Worm (Caenorhabditis elegans) whole organism, young adult: ENCODE data around the gene idpb-4.

ENCODE experiments used
- B0261.1 ChIP-seq: sonication (generic microtip); optimal IDR thresholded peaks from 2 replicates; lab custom pipeline; 2016; ENCODE audit warnings: mild to moderate bottlenecking, missing genetic modification characterization, moderate library complexity, missing compliant biosample characterization
- B0336.3 ChIP-seq: fragments of 200-800 bp; sonication (Bioruptor generic); IDR thresholded peaks from 2 replicates; pipeline ENCODE4 v1.3.6; 2022; ENCODE audit warnings: missing genetic modification characterization, missing compliant biosample characterization
- F37B4.10 ChIP-seq: fragments of 200-800 bp; sonication (Bioruptor generic); IDR thresholded peaks from 2 replicates; pipeline ENCODE4 v1.3.6; 2022; ENCODE audit warnings: missing genetic modification characterization, missing compliant biosample characterization
- K11D2.4 ChIP-seq: fragments of 200-800 bp; sonication (Bioruptor generic); IDR thresholded peaks from 2 replicates; pipeline ENCODE4 v1.3.6; 2022; ENCODE audit warnings: missing genetic modification reagents, missing genetic modification characterization, missing compliant biosample characterization
- atf-7 ChIP-seq: sonication (generic microtip); optimal IDR thresholded peaks from 2 replicates; lab custom pipeline; 2017; ENCODE audit warnings: mild to moderate bottlenecking, missing genetic modification characterization, missing compliant biosample characterization
- attf-5 ChIP-seq: fragments of 200-800 bp; sonication (Bioruptor generic); optimal IDR thresholded peaks from 2 replicates; lab custom pipeline; 2018; ENCODE audit warnings: mild to moderate bottlenecking, missing genetic modification characterization, missing compliant biosample characterization
- bed-2 ChIP-seq: fragments of 200-800 bp; sonication (Bioruptor generic); IDR thresholded peaks from 2 replicates; pipeline ENCODE4 v1.3.6; 2022; ENCODE audit warnings: missing genetic modification reagents, missing genetic modification characterization, missing compliant biosample characterization
- ceh-100 ChIP-seq: fragments of 200-800 bp; sonication (Bioruptor generic); IDR thresholded peaks from 2 replicates; pipeline ENCODE4 v1.3.6; 2022; ENCODE audit warnings: missing genetic modification reagents, missing genetic modification characterization, missing compliant biosample characterization
- ceh-91 ChIP-seq: fragments of 200-800 bp; sonication (Bioruptor generic); IDR thresholded peaks from 2 replicates; pipeline ENCODE4 v1.3.6; 2022; ENCODE audit warnings: missing genetic modification reagents, missing genetic modification characterization, missing compliant biosample characterization
- chd-7 ChIP-seq: sonication (generic microtip); optimal IDR thresholded peaks from 2 replicates; lab custom pipeline; 2016; ENCODE audit warnings: mild to moderate bottlenecking, missing genetic modification characterization, moderate library complexity, missing compliant biosample characterization
- efl-1 ChIP-seq: fragments of 150-350 bp; optimal IDR thresholded peaks from 2 replicates; lab custom pipeline; 2014; ENCODE audit warnings: missing biosample characterization, missing genetic modification reagents, missing genetic modification characterization
- egrh-3 ChIP-seq: fragments of 200-800 bp; sonication (Bioruptor generic); IDR thresholded peaks from 2 replicates; pipeline ENCODE4 v1.3.6; 2022; ENCODE audit warnings: missing genetic modification reagents, missing genetic modification characterization, missing compliant biosample characterization
- ets-4 ChIP-seq: fragments of 200-800 bp; sonication (Bioruptor generic); optimal IDR thresholded peaks from 2 replicates; lab custom pipeline; 2018; ENCODE audit warnings: mild to moderate bottlenecking, missing genetic modification characterization, missing compliant biosample characterization
- him-1 ChIP-seq: sonication (generic microtip); optimal IDR thresholded peaks from 2 replicates; lab custom pipeline; 2016; ENCODE audit warnings: missing genotype, missing genetic modification reagents, missing genetic modification characterization, missing compliant biosample characterization
- lin-26 ChIP-seq: fragments of 200-800 bp; sonication (Bioruptor generic); IDR thresholded peaks from 2 replicates; pipeline ENCODE4 v1.3.6; 2022; ENCODE audit warnings: missing genetic modification reagents, missing genetic modification characterization, missing compliant biosample characterization
- lin-35 ChIP-seq, 3 experiments: fragments of 150-350 bp in 2 of 3; sonication (generic microtip) in 1 of 3; optimal IDR thresholded peaks; 2 replicates each; lab custom pipeline; 2014 to 2018; ENCODE audit warnings: missing biosample characterization in 3 of 3, missing genetic modification characterization in 3 of 3, missing genetic modification reagents in 3 of 3
- lir-1 ChIP-seq: fragments of 200-800 bp; sonication (Bioruptor generic); conservative IDR thresholded peaks from 2 replicates; pipeline ENCODE4 v1.3.6; 2022; ENCODE audit warnings: missing genetic modification reagents, missing genetic modification characterization, missing compliant biosample characterization
- lsl-1 ChIP-seq: fragments of 200-800 bp; sonication (Bioruptor generic); optimal IDR thresholded peaks from 2 replicates; lab custom pipeline; 2018; ENCODE audit warnings: mild to moderate bottlenecking, missing genetic modification characterization, moderate library complexity, missing compliant biosample characterization
- madf-10 ChIP-seq: sonication (generic microtip); optimal IDR thresholded peaks from 2 replicates; lab custom pipeline; 2016; ENCODE audit warnings: mild to moderate bottlenecking, missing genetic modification characterization, missing compliant biosample characterization
- nhr-120 ChIP-seq: fragments of 200-800 bp; sonication (Bioruptor generic); IDR thresholded peaks from 2 replicates; pipeline ENCODE4 v1.3.6; 2022; ENCODE audit warnings: missing genetic modification characterization, missing compliant biosample characterization
- nhr-80 ChIP-seq: sonication (generic microtip); optimal IDR thresholded peaks from 2 replicates; lab custom pipeline; 2016; ENCODE audit warnings: missing genetic modification characterization, missing compliant biosample characterization
- pbrm-1 ChIP-seq: fragments of 200-800 bp; sonication (Bioruptor generic); IDR thresholded peaks from 2 replicates; pipeline ENCODE4 v1.3.6; 2022; ENCODE audit warnings: missing genetic modification reagents, missing genetic modification characterization, missing compliant biosample characterization
- pha-4 ChIP-seq: fragments of 150-350 bp; sonication (generic microtip); optimal IDR thresholded peaks from 2 replicates; lab custom pipeline; 2014; ENCODE audit warnings: missing biosample characterization, missing genetic modification reagents, missing genetic modification characterization
- somi-1 ChIP-seq: fragments of 200-800 bp; sonication (Bioruptor generic); optimal IDR thresholded peaks from 2 replicates; lab custom pipeline; 2018; ENCODE audit warnings: mild to moderate bottlenecking, missing genetic modification characterization, missing compliant biosample characterization
- sptf-2 ChIP-seq: fragments of 200-800 bp; sonication (Bioruptor generic); optimal IDR thresholded peaks from 2 replicates; lab custom pipeline; 2018; ENCODE audit warnings: mild to moderate bottlenecking, missing genetic modification characterization, missing compliant biosample characterization
- tbx-9 ChIP-seq: sonication (generic microtip); optimal IDR thresholded peaks from 2 replicates; lab custom pipeline; 2016; ENCODE audit warnings: borderline replicate concordance, missing genetic modification characterization, inconsistent platforms, missing compliant biosample characterization
- ztf-28 ChIP-seq: fragments of 200-800 bp; sonication (Bioruptor generic); IDR thresholded peaks from 2 replicates; pipeline ENCODE4 v1.3.6; 2022; ENCODE audit warnings: missing genetic modification reagents, missing genetic modification characterization, missing compliant biosample characterization
- ztf-6 ChIP-seq: fragments of 200-800 bp; sonication (Bioruptor generic); IDR thresholded peaks from 2 replicates; pipeline ENCODE4 v1.3.6; 2022; ENCODE audit warnings: missing genetic modification reagents, missing genetic modification characterization, missing compliant biosample characterization

Gene idpb-4

DNA sequence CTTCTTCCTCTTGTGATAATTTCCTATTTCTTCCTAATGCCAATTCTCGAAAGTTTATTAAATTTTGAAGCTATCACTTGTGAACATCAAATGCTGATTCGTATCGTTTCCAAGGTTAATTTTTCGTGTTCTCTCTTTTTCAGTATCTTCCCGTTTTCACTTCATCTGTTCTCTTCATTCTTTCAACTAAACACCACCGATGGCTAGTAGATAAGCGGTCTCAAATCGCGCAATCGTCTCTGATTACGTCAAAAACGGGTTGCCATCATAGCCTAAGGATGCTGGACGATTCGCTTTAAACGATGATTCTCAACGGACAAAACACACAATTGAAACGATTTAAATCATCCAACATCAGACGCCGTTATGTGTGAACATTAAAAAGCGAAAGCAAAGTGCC is 19.8 kb downstream of the idpb-4 start:
- TF ChIP-seq ztf-28 (GFP tag; lab: Robert Waterston, UW) (no peak), lin-26 (GFP tag; lab: Robert Waterston, UW) (no peak), pha-4 (tag; lab: Kevin White, UChicago) (no peak), lsl-1 (GFP tag; lab: Kevin White, UChicago) (no peak)

DNA sequence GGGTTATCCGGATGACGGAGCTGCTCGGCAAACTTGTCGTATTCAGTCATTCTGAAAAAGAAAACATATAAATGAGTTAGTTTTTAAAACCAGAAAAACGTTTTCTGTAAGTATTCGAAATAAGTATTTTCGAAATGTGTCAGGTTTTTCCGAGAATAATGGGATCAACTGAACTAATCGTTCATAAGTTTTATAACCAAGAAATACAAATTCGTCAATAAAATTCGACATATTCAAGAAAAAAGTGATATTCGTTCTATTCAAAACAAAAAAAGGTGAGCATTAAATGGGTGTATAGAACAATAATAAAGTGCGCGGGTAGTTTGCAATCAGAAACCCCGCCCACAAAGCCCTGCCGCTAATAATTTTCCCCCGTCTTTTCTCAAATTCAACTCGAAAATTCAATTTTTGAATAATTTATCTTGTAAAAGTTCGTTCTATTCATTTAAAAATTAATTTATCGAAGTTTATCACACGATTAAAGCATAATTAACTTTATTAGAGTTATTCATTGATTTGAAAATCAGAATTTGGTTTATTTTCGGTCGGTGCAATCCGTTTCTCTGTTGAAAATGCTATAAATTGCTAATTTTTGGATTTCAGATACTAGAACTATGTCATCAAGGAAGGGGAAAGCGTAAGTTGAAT is 21.0 kb downstream of the idpb-4 start, which contains the start of the genes cyn-11 and T01B7.5:
Gene cyn-11, minus strand, starts transcription at position 51 of the 648 bp plus-strand sequence.
Gene T01B7.5, plus strand, starts transcription at position 598 of the 648 bp plus-strand sequence.
- TF ChIP-seq ets-4 (GFP tag; lab: Kevin White, UChicago), result no peak
- peak; percentile 3 for TF ChIP-seq nhr-80 (tag; lab: Kevin White, UChicago)
- no peak for TF ChIP-seq bed-2 (GFP tag; lab: Robert Waterston, UW)
- TF ChIP-seq sptf-2 (GFP tag; lab: Kevin White, UChicago), result no peak
- TF ChIP-seq ztf-6 (GFP tag; lab: Robert Waterston, UW), result no peak
- TF ChIP-seq somi-1 (GFP tag; lab: Kevin White, UChicago), result no peak
- no peak for TF ChIP-seq him-1 (tag; lab: Kevin White, UChicago)
- peak; percentile 25; the same call in 1 of the 2 replicates for TF ChIP-seq ceh-100
- peak; percentile 46 for TF ChIP-seq efl-1 (GFP tag; lab: Kevin White, UChicago)
- peak; percentile 29 for TF ChIP-seq attf-5 (GFP tag; lab: Kevin White, UChicago)
- no peak for TF ChIP-seq B0261.1

DNA sequence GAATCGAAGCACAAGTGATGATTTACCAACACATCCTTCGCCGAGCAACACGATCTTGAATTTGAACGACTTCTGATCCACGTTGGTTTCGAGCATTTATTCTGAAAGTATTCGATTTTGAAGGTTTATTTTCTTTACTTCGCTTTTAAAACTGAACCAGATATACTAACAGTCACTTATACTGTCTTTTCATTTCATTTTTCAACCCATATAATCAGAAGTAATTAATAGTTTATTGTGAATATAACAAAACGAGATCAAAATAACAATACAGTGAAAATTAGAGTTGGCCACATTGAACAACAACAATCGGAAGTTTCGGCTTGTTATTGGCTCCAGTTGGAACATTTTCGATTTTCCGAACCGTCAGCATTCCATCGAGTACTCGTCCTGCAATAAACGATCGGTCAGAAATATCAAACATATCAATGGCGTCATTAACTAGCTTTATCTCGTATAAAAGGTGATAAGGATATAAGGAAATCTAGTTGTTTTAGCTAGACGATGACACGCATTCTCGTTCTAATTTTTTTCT is 22.4 kb downstream of the idpb-4 start, which contains the start of the genes rab-21 and T01B7.13:
Gene rab-21, minus strand, starts transcription at position 101 of the 535 bp plus-strand sequence.
Gene T01B7.13, plus strand, starts transcription at position 485 of the 535 bp plus-strand sequence.
- TF ChIP-seq pbrm-1 (no peak), lsl-1 (GFP tag; lab: Kevin White, UChicago) (no peak), efl-1 (GFP tag; lab: Kevin White, UChicago) (no peak), chd-7 (tag; lab: Kevin White, UChicago) (no peak), K11D2.4 (GFP tag; lab: Robert Waterston, UW) (no peak), lir-1 (GFP tag; lab: Robert Waterston, UW) (no peak), F37B4.10 (GFP tag; lab: Robert Waterston, UW) (no peak), lin-35 (GFP tag; optimal IDR thresholded peaks at IDR 0.05; lab: Kevin White, UChicago) (no peak), atf-7 (tag; lab: Kevin White, UChicago) (no peak)
- TF ChIP-seq, all 124 proteins: peak for 0

DNA sequence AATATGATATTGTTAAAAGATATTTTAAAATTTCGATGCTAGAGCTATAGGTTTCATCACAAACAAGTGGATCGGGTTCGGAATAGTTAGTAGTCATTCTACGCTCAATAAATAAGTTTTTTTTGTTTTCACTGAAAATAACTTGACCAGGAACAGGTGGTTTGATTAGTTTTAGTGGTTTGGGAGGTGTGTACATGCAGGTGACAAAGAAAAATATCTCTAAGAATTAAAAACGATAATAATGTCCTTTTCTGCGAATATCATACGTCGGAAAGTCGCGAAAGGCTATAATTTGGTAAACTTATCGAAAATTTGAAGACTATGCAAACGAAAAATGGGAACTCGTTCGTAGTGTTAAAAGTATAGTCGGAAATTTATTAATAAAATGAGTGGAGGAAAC is 27.0 kb downstream of the idpb-4 start, which contains the start of gene srg-15:
Gene srg-15, minus strand, starts transcription at position 101 of the 400 bp plus-strand sequence.
- TF ChIP-seq egrh-3 (GFP tag; lab: Robert Waterston, UW) (no peak), sptf-2 (GFP tag; lab: Kevin White, UChicago) (no peak), B0336.3 (GFP tag; lab: Robert Waterston, UW) (no peak), madf-10 (tag; lab: Kevin White, UChicago) (no peak), tbx-9 (tag; lab: Kevin White, UChicago) (no peak), nhr-120 (GFP tag; lab: Robert Waterston, UW) (no peak)

DNA sequence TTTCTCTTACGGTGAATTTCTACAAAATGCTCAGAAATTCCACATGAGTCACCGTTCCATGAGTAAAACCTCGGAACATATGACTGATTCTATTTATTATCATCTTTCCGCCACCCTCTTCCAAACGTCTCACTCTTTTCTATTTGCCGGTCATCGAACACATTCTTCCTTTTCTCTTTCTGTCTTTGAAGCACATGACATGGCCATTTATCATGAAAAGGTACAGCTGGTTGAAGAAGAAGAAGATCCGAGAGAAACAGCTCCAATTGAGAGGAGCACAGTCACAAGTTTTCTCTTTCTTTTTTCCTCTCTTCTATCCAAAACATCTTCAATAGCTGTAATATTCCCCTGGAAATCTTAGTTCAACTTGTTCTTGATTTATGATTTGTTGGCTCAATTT is 30.3 kb downstream of the idpb-4 start, which contains the start of gene cup-16:
Gene cup-16, plus strand, starts transcription at position 132 of the 400 bp plus-strand sequence.
- TF ChIP-seq ceh-91 (GFP tag; lab: Robert Waterston, UW), result no peak
- peak; percentile 49 for TF ChIP-seq somi-1 (GFP tag; lab: Kevin White, UChicago)
